Fruit fly (Drosophila melanogaster): ENCODE results near the gene m.

Gene m

dm6 chrX:11775987-11776587 lies 22.0 kb downstream of the m start (continued):
- TF ChIP-seq CG17612 (GFP tag; IDR thresholded peaks at IDR 0.05) (0 out of 2 replicates have a peak, but pooled peaks have one; percentile 17), luna (GFP tag; optimal IDR thresholded peaks at IDR 0.05) (no peak), tup (GFP tag; optimal IDR thresholded peaks at IDR 0.05) (no peak), Vsx1 (GFP tag; optimal IDR thresholded peaks at IDR 0.05) (no peak), corto (GFP tag; optimal IDR thresholded peaks at IDR 0.05) (peak; percentile 38), trh (GFP tag; optimal IDR thresholded peaks at IDR 0.05) (no peak), Ets97D (GFP tag; optimal IDR thresholded peaks at IDR 0.05) (no peak), run (tag; optimal IDR thresholded peaks at IDR 0.05) (no peak), Med (GFP tag) (peak; percentile 71), chm (GFP tag; IDR thresholded peaks at IDR 0.05) (peak; percentile 29; the same call in 1 of the 2 replicates), otp (GFP tag; IDR thresholded peaks at IDR 0.05) (0 out of 3 replicates have a peak, but pooled peaks have one; percentile 33), CG2129 (GFP tag; IDR thresholded peaks at IDR 0.05; ENCODE audit: partially characterized antibody) (no peak), CG9215 (GFP tag; IDR thresholded peaks at IDR 0.05) (0 out of 2 replicates have a peak, but pooled peaks have one; percentile 37), CG17385 (GFP tag; optimal IDR thresholded peaks at IDR 0.05) (peak; percentile 36), pfk (GFP tag; optimal IDR thresholded peaks at IDR 0.05) (peak; percentile 97), CG17829 (tag; optimal IDR thresholded peaks at IDR 0.05) (peak; percentile 80), CoRest (tag; optimal IDR thresholded peaks at IDR 0.05) (peak; percentile 59), dysf (GFP tag; IDR thresholded peaks at IDR 0.05) (peak; percentile 50; the same call in 1 of the 3 replicates), gem (tag; optimal IDR thresholded peaks at IDR 0.05) (peak; percentile 76), CG10147 (GFP tag; optimal IDR thresholded peaks at IDR 0.05) (no peak), CG8944 (GFP tag; optimal IDR thresholded peaks at IDR 0.05) (peak; percentile 15), Fer1 (GFP tag; optimal IDR thresholded peaks at IDR 0.05) (no peak), CG8359 (GFP tag; optimal IDR thresholded peaks at IDR 0.05; ENCODE audit: borderline replicate concordance) (peak; percentile 2), HmgD (GFP tag; optimal IDR thresholded peaks at IDR 0.05) (no peak), dan (GFP tag; IDR thresholded peaks at IDR 0.05) (peak; percentile 30; the same call in 1 of the 2 replicates), tin (GFP tag; optimal IDR thresholded peaks at IDR 0.05) (peak; percentile 55), Ravus (GFP tag; IDR thresholded peaks at IDR 0.05) (no peak), CG6689 (GFP tag; IDR thresholded peaks at IDR 0.05) (peak; percentile 63), CG30020 (tag; optimal IDR thresholded peaks at IDR 0.05) (peak; percentile 7), lab (GFP tag; optimal IDR thresholded peaks at IDR 0.05) (peak; percentile 48), ATbp (GFP tag; optimal IDR thresholded peaks at IDR 0.05) (peak; percentile 62), sna (GFP tag; IDR thresholded peaks at IDR 0.05; ENCODE audit: partially characterized antibody) (no peak), stwl (tag; optimal IDR thresholded peaks at IDR 0.05) (peak; percentile 1), CG8290 (GFP tag; optimal IDR thresholded peaks at IDR 0.05) (peak; percentile 23), CG8290 (tag; optimal IDR thresholded peaks at IDR 0.05) (peak in 1 of 2 experiments; percentile 18), CG15479 (GFP tag; optimal IDR thresholded peaks at IDR 0.05) (no peak), fu2 (GFP tag; optimal IDR thresholded peaks at IDR 0.05) (no peak), CG34422 (GFP tag; IDR thresholded peaks at IDR 0.05) (peak; percentile 49; the same call in 1 of the 3 replicates), CG2712 (tag; optimal IDR thresholded peaks at IDR 0.05) (peak; percentile 80), CG4424 (GFP tag; optimal IDR thresholded peaks at IDR 0.05) (peak; percentile 59), CG1792 (GFP tag; optimal IDR thresholded peaks at IDR 0.05) (no peak), CG10462 (GFP tag; optimal IDR thresholded peaks at IDR 0.05) (no peak), CG3407 (GFP tag; optimal IDR thresholded peaks at IDR 0.05) (peak; percentile 43), Ssrp (tag; optimal IDR thresholded peaks at IDR 0.05) (peak; percentile 51), CG12155 (GFP tag; optimal IDR thresholded peaks at IDR 0.05) (no peak), CG2202 (tag; optimal IDR thresholded peaks at IDR 0.05) (peak; percentile 60), zf30C (GFP tag; optimal IDR thresholded peaks at IDR 0.05) (no peak), Hmx (GFP tag; optimal IDR thresholded peaks at IDR 0.05) (no peak), Atf3 (GFP tag; optimal IDR thresholded peaks at IDR 0.05) (peak; percentile 14), Mes4 (GFP tag; optimal IDR thresholded peaks at IDR 0.05) (peak; percentile 31)
